Fruit fly (Drosophila melanogaster) whole organism, adult: ENCODE measurements around the gene Ucp4B.

Experiments used
- CG11617 ChIP-seq: fragments of 200-800 bp; sonication (Bioruptor generic); optimal IDR thresholded peaks from 2 replicates; lab custom pipeline; 2017; ENCODE audit warnings: mild to moderate bottlenecking, missing biosample characterization, missing genetic modification reagents, missing genetic modification characterization
- CG12768 ChIP-seq: fragments of 200-800 bp; sonication (Bioruptor generic); optimal IDR thresholded peaks from 2 replicates; lab custom pipeline; 2017; ENCODE audit warnings: missing biosample characterization, missing genetic modification characterization, mild to moderate bottlenecking, moderate library complexity, missing genetic modification reagents
- CG14711 ChIP-seq: fragments of 200-800 bp; sonication (Bioruptor generic); optimal IDR thresholded peaks from 2 replicates; lab custom pipeline; 2018; ENCODE audit warnings: missing biosample characterization, mild to moderate bottlenecking, missing genetic modification characterization, moderate library complexity
- CG1620 ChIP-seq: fragments of 200-800 bp; sonication (Bioruptor generic); optimal IDR thresholded peaks from 2 replicates; lab custom pipeline; 2016; ENCODE audit warnings: missing biosample characterization, missing genetic modification characterization
- CG33017 ChIP-seq: fragments of 200-800 bp; sonication (Bioruptor generic); optimal IDR thresholded peaks from 2 replicates; lab custom pipeline; 2018; ENCODE audit warnings: missing biosample characterization, mild to moderate bottlenecking, missing genetic modification characterization, moderate library complexity
- CG5204 ChIP-seq: fragments of 200-800 bp; sonication (Bioruptor generic); optimal IDR thresholded peaks from 2 replicates; lab custom pipeline; 2016; ENCODE audit warnings: missing biosample characterization, missing genetic modification characterization
- CG7045 ChIP-seq: fragments of 200-800 bp; sonication (Bioruptor generic); optimal IDR thresholded peaks from 2 replicates; lab custom pipeline; 2017; ENCODE audit warnings: missing biosample characterization, mild to moderate bottlenecking, missing genetic modification characterization
- CG7101 ChIP-seq: fragments of 200-800 bp; sonication (Bioruptor generic); optimal IDR thresholded peaks from 2 replicates; lab custom pipeline; 2018; ENCODE audit warnings: missing biosample characterization, mild to moderate bottlenecking, missing genetic modification characterization, moderate library complexity
- Clk ChIP-seq: fragments of 200-800 bp; sonication (Bioruptor generic); optimal IDR thresholded peaks from 2 replicates; lab custom pipeline; 2017; ENCODE audit warnings: missing biosample characterization, missing genetic modification characterization
- Crg-1 ChIP-seq: fragments of 200-800 bp; sonication (Bioruptor generic); optimal IDR thresholded peaks from 2 replicates; lab custom pipeline; 2016; ENCODE audit warnings: missing biosample characterization, missing genetic modification characterization
- Hr96 ChIP-seq: fragments of 200-800 bp; sonication (Bioruptor generic); optimal IDR thresholded peaks from 2 replicates; lab custom pipeline; 2016; ENCODE audit warnings: missing biosample characterization, missing genetic modification characterization
- Mnt ChIP-seq: fragments of 200-800 bp; sonication (Bioruptor generic); optimal IDR thresholded peaks from 2 replicates; lab custom pipeline; 2016; ENCODE audit warnings: missing biosample characterization, mild to moderate bottlenecking, missing genetic modification characterization
- bab1 ChIP-seq: fragments of 200-800 bp; sonication (Bioruptor generic); optimal IDR thresholded peaks from 3 replicates; lab custom pipeline; 2019; ENCODE audit warnings: missing biosample characterization, mild to moderate bottlenecking, missing genetic modification characterization, moderate library complexity
- cic ChIP-seq: fragments of 200-800 bp; sonication (Bioruptor generic); optimal IDR thresholded peaks from 2 replicates; lab custom pipeline; 2017; ENCODE audit warnings: missing biosample characterization, mild to moderate bottlenecking, missing genetic modification characterization, moderate library complexity
- cnc ChIP-seq, 2 experiments: fragments of >200 bp; optimal IDR thresholded peaks; 2 replicates each; lab custom pipeline; 2017
- kay ChIP-seq: fragments of 200-800 bp; sonication (Bioruptor generic); peaks from one replicate; lab custom pipeline; 2016; ENCODE audit warnings: missing biosample characterization, missing genetic modification characterization, borderline replicate concordance
- ovo ChIP-seq: fragments of 200-800 bp; sonication (Bioruptor generic); optimal IDR thresholded peaks from 2 replicates; lab custom pipeline; 2016; ENCODE audit warnings: missing biosample characterization, missing genetic modification characterization
- pad ChIP-seq: fragments of 200-800 bp; sonication (Bioruptor generic); optimal IDR thresholded peaks from 3 replicates; lab custom pipeline; 2017; ENCODE audit warnings: missing biosample characterization, missing genetic modification characterization, mild to moderate bottlenecking, moderate library complexity, missing genetic modification reagents
- tj ChIP-seq: fragments of 200-800 bp; sonication (Bioruptor generic); optimal IDR thresholded peaks from 3 replicates; lab custom pipeline; 2017; ENCODE audit warnings: missing biosample characterization, mild to moderate bottlenecking, missing genetic modification characterization, moderate library complexity
- toe ChIP-seq: fragments of 200-800 bp; sonication (Bioruptor generic); optimal IDR thresholded peaks from 2 replicates; lab custom pipeline; 2016; ENCODE audit warnings: missing biosample characterization, missing genetic modification characterization

The Ucp4B gene

dm6 chr2L:5969559-5969958 is at the start of gene Ucp4B:
Gene Ucp4B, plus strand, starts transcription at chr2L:5969859.
- TF ChIP-seq CG33017 (no peak), Crg-1 (no peak), CG5204 (GFP tag; lab: Kevin White, UChicago) (no peak), tj (GFP tag; lab: Kevin White, UChicago) (no peak), Mnt (GFP tag; lab: Kevin White, UChicago) (no peak), Hr96 (no peak), bab1 (GFP tag; lab: Kevin White, UChicago) (no peak), CG7045 (GFP tag; lab: Kevin White, UChicago) (no peak), CG7101 (tag; lab: Kevin White, UChicago) (no peak), CG12768 (no peak), CG11617 (GFP tag; lab: Kevin White, UChicago) (no peak), pad (GFP tag; lab: Kevin White, UChicago) (no peak), cic (GFP tag; lab: Kevin White, UChicago) (no peak), toe (no peak)

- TF ChIP-seq cic (GFP tag; lab: Kevin White, UChicago) (no peak), toe (no peak), CG7101 (tag; lab: Kevin White, UChicago) (no peak), cnc (optimal IDR thresholded peaks at IDR 0.05; lab: Kevin White, UChicago) (no peak), Mnt (GFP tag; lab: Kevin White, UChicago) (no peak), CG14711 (tag; lab: Kevin White, UChicago) (no peak), ovo (GFP tag; lab: Kevin White, UChicago) (no peak), tj (GFP tag; lab: Kevin White, UChicago) (no peak), bab1 (GFP tag; lab: Kevin White, UChicago) (no peak), Hr96 (no peak), CG12768 (no peak), Crg-1 (no peak), CG1620 (no peak), kay (GFP tag; lab: Kevin White, UChicago) (no peak), CG33017 (no peak), CG7045 (GFP tag; lab: Kevin White, UChicago) (no peak), Clk (GFP tag; lab: Kevin White, UChicago) (no peak)
Observed at dm6 chr2L:5923603-5924138, 46.0 kb upstream of the Ucp4B start, which contains the start of gene CG9016. Gene CG9016, minus strand, starts transcription at chr2L:5923653.

- TF ChIP-seq tj (GFP tag; lab: Kevin White, UChicago) (no peak), bab1 (GFP tag; lab: Kevin White, UChicago) (no peak), CG11617 (GFP tag; lab: Kevin White, UChicago) (no peak), Crg-1 (no peak), Mnt (GFP tag; lab: Kevin White, UChicago) (no peak), cnc (optimal IDR thresholded peaks at IDR 0.05; lab: Kevin White, UChicago) (no peak), cic (GFP tag; lab: Kevin White, UChicago) (no peak), CG7045 (GFP tag; lab: Kevin White, UChicago) (no peak), Hr96 (no peak), kay (GFP tag; lab: Kevin White, UChicago) (no peak), CG7101 (tag; lab: Kevin White, UChicago) (no peak), CG1620 (no peak), CG14711 (tag; lab: Kevin White, UChicago) (no peak), toe (no peak), CG12768 (no peak), CG5204 (GFP tag; lab: Kevin White, UChicago) (no peak), CG33017 (no peak)
Observed at dm6 chr2L:5925164-5925563, 44.5 kb upstream of the Ucp4B start.

dm6 chr2L:5925637-5926036 is 44.0 kb upstream of the Ucp4B start, which contains the start of gene dsf:
Gene dsf, plus strand, starts transcription at chr2L:5925937.
- no peak for TF ChIP-seq Crg-1
- no peak for TF ChIP-seq CG7101 (tag; lab: Kevin White, UChicago)
- no peak for TF ChIP-seq CG14711 (tag; lab: Kevin White, UChicago)
- no peak for TF ChIP-seq CG5204 (GFP tag; lab: Kevin White, UChicago)
- no peak for TF ChIP-seq CG11617 (GFP tag; lab: Kevin White, UChicago)
- TF ChIP-seq Hr96: no peak
- no peak for TF ChIP-seq cnc (optimal IDR thresholded peaks at IDR 0.05; lab: Kevin White, UChicago)
- TF ChIP-seq Clk (GFP tag; lab: Kevin White, UChicago): no peak
- no peak for TF ChIP-seq tj (GFP tag; lab: Kevin White, UChicago)
- no peak for TF ChIP-seq CG1620
- no peak for TF ChIP-seq CG33017
- TF ChIP-seq ovo (GFP tag; lab: Kevin White, UChicago): no peak
- TF ChIP-seq cic (GFP tag; lab: Kevin White, UChicago): no peak
- TF ChIP-seq kay (GFP tag; lab: Kevin White, UChicago): no peak
- no peak for TF ChIP-seq toe
- TF ChIP-seq CG7045 (GFP tag; lab: Kevin White, UChicago): no peak
- no peak for TF ChIP-seq Mnt (GFP tag; lab: Kevin White, UChicago)
- TF ChIP-seq pad (GFP tag; lab: Kevin White, UChicago): no peak
- TF ChIP-seq CG12768: no peak
- TF ChIP-seq bab1 (GFP tag; lab: Kevin White, UChicago): no peak

- TF ChIP-seq pad (GFP tag; lab: Kevin White, UChicago): no peak
- TF ChIP-seq Clk (GFP tag; lab: Kevin White, UChicago): no peak
Observed at dm6 chr2L:5927363-5927762, 42.3 kb upstream of the Ucp4B start.
